Fruit fly (Drosophila melanogaster): ENCODE measurements around the gene Sytbeta.

DNA sequence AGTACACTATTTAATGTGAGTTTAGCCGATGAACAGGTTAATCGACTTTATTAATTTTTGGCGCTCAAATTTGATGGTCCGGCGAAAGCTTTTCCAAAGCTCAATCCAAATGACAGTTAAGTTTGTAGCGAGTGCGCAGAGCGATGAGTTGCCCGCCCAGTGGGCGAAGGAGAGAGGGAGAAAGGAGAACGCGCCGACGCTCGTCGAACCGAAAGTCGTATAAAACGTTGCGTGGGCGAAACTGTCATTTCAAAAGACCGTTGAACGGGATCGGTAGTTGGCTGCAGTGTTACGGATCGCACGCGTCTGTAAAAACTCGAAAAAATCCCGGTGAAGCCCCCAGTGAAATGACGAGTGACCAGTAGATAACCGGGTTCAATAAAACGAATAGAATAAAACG, 72.8 kb downstream of the Sytbeta start, which contains the start of gene Zip71B:
- TF ChIP-seq h (optimal IDR thresholded peaks at IDR 0.05): no peak
- TF ChIP-seq Myc (optimal IDR thresholded peaks at IDR 0.05): no peak
- no peak for TF ChIP-seq insv (optimal IDR thresholded peaks at IDR 0.05)

Measured in Kc167 (cell line).